Worm (Caenorhabditis elegans) whole organism, L3 larva: ENCODE measurements around the gene F38C2.4.

Source experiments
- fos-1 ChIP-seq: fragments of 150-350 bp; optimal IDR thresholded peaks from 2 replicates; lab custom pipeline; 2014; ENCODE audit warnings: missing biosample characterization, missing genetic modification characterization
- hmg-11 ChIP-seq: sonication (generic microtip); optimal IDR thresholded peaks from 2 replicates; lab custom pipeline; 2016; ENCODE audit warnings: missing genetic modification characterization, missing compliant biosample characterization
- nhr-12 ChIP-seq: fragments of 150-350 bp; optimal IDR thresholded peaks from 2 replicates; lab custom pipeline; 2014; ENCODE audit warnings: missing biosample characterization, missing genetic modification characterization
- tbx-2 ChIP-seq: sonication (generic microtip); optimal IDR thresholded peaks from 2 replicates; lab custom pipeline; 2016; ENCODE audit warnings: mild to moderate bottlenecking, missing genetic modification characterization, missing compliant biosample characterization

F38C2.4 gene

ce11 chrIV:16320866-16321265 is 49.8 kb downstream of the F38C2.4 start, which contains the start of gene srz-61:
TSS of gene srz-61 (plus strand) at chrIV:16321166.
- TF ChIP-seq tbx-2 (tag; lab: Kevin White, UChicago), result no peak
- no peak for TF ChIP-seq nhr-12
- no peak for TF ChIP-seq fos-1 (tag; lab: Kevin White, UChicago)
- TF ChIP-seq hmg-11 (tag; lab: Kevin White, UChicago), result no peak
